Fruit fly (Drosophila melanogaster) whole organism, pupa: Measurements from ENCODE around the gene CG13312.

Experiments used
- CG10348 ChIP-seq: fragments of 200-800 bp; sonication (Bioruptor generic); IDR thresholded peaks from 2 replicates; pipeline ENCODE4 v1.3.6; 2022; ENCODE audit warnings: missing biosample characterization, missing genetic modification characterization
- CG12605 ChIP-seq: fragments of 200-800 bp; sonication (Bioruptor generic); IDR thresholded peaks from 2 replicates; pipeline ENCODE4 v1.3.6; 2022; ENCODE audit warnings: missing biosample characterization, missing genetic modification characterization
- CG13204 ChIP-seq: fragments of 200-800 bp; sonication (Bioruptor generic); optimal IDR thresholded peaks from 2 replicates; lab custom pipeline; 2018; ENCODE audit warnings: missing biosample characterization, mild to moderate bottlenecking, missing genetic modification characterization, moderate library complexity
- CG14655 ChIP-seq: fragments of 200-800 bp; sonication (Bioruptor generic); optimal IDR thresholded peaks from 3 replicates; lab custom pipeline; 2017; ENCODE audit warnings: mild to moderate bottlenecking, missing biosample characterization, missing genetic modification reagents, missing genetic modification characterization
- CG15710 ChIP-seq: fragments of 200-800 bp; sonication (Bioruptor generic); optimal IDR thresholded peaks from 2 replicates; lab custom pipeline; 2018; ENCODE audit warnings: missing biosample characterization, mild to moderate bottlenecking, missing genetic modification characterization, moderate library complexity
- CG17806 ChIP-seq: fragments of 200-800 bp; sonication (Bioruptor generic); optimal IDR thresholded peaks from 2 replicates; lab custom pipeline; 2018; ENCODE audit warnings: missing biosample characterization, mild to moderate bottlenecking, missing genetic modification characterization, moderate library complexity
- CG32121 ChIP-seq: fragments of 200-800 bp; sonication (Bioruptor generic); IDR thresholded peaks from 2 replicates; pipeline ENCODE4 v1.3.6; 2022; ENCODE audit warnings: missing biosample characterization, missing genetic modification characterization
- CG34367 ChIP-seq: fragments of 200-800 bp; sonication (Bioruptor generic); optimal IDR thresholded peaks from 2 replicates; lab custom pipeline; 2018; ENCODE audit warnings: missing biosample characterization, mild to moderate bottlenecking, missing genetic modification characterization
- CG4496 ChIP-seq: fragments of 200-800 bp; sonication (Bioruptor generic); IDR thresholded peaks from 3 replicates; pipeline ENCODE4 v1.3.6; 2022; ENCODE audit warnings: missing biosample characterization, missing genetic modification characterization
- CG8159 ChIP-seq: fragments of 200-800 bp; sonication (Bioruptor generic); optimal IDR thresholded peaks from 3 replicates; lab custom pipeline; 2018; ENCODE audit warnings: missing biosample characterization, mild to moderate bottlenecking, missing genetic modification characterization, moderate library complexity
- CG8301 ChIP-seq: fragments of 200-800 bp; sonication (Bioruptor generic); optimal IDR thresholded peaks from 2 replicates; lab custom pipeline; 2018; ENCODE audit warnings: missing biosample characterization, mild to moderate bottlenecking, missing genetic modification characterization
- CG9948 ChIP-seq: fragments of 200-800 bp; sonication (Bioruptor generic); optimal IDR thresholded peaks from 2 replicates; lab custom pipeline; 2018; ENCODE audit warnings: missing biosample characterization, mild to moderate bottlenecking, missing genetic modification characterization, moderate library complexity
- D1 ChIP-seq: fragments of 200-800 bp; sonication (Bioruptor generic); optimal IDR thresholded peaks from 2 replicates; lab custom pipeline; 2018; ENCODE audit warnings: missing biosample characterization, mild to moderate bottlenecking, missing genetic modification characterization, moderate library complexity
- EcR ChIP-seq: fragments of 200-800 bp; sonication (Bioruptor generic); optimal IDR thresholded peaks from 3 replicates; lab custom pipeline; 2019; ENCODE audit warnings: missing biosample characterization, missing genetic modification characterization, mild to moderate bottlenecking, moderate library complexity, missing genetic modification reagents
- Ets98B ChIP-seq: fragments of 200-800 bp; sonication (Bioruptor generic); IDR thresholded peaks from 2 replicates; pipeline ENCODE4 v1.3.6; 2022; ENCODE audit warnings: missing biosample characterization, missing genetic modification characterization
- Pif1A ChIP-seq: fragments of 200-800 bp; sonication (Bioruptor generic); optimal IDR thresholded peaks from 3 replicates; lab custom pipeline; 2016; ENCODE audit warnings: missing biosample characterization, missing genetic modification characterization
- Pif1B ChIP-seq: fragments of 200-800 bp; sonication (Bioruptor generic); optimal IDR thresholded peaks from 3 replicates; lab custom pipeline; 2016; ENCODE audit warnings: missing biosample characterization, missing genetic modification characterization
- Snoo ChIP-seq: fragments of 200-800 bp; sonication (Bioruptor generic); optimal IDR thresholded peaks from 3 replicates; lab custom pipeline; 2017; ENCODE audit warnings: missing biosample characterization, mild to moderate bottlenecking, missing genetic modification characterization, inconsistent platforms
- fd96Ca ChIP-seq: fragments of 200-800 bp; sonication (Bioruptor generic); IDR thresholded peaks from 3 replicates; pipeline ENCODE4 v1.3.6; 2022; ENCODE audit warnings: missing biosample characterization, missing genetic modification characterization
- gl ChIP-seq: fragments of 200-800 bp; sonication (Bioruptor generic); optimal IDR thresholded peaks from 2 replicates; lab custom pipeline; 2018; ENCODE audit warnings: missing biosample characterization, mild to moderate bottlenecking, missing genetic modification characterization
- rn ChIP-seq: fragments of 200-800 bp; sonication (Bioruptor generic); IDR thresholded peaks from 2 replicates; pipeline ENCODE4 v1.3.6; 2022; ENCODE audit warnings: missing biosample characterization, missing genetic modification characterization

CG13312 gene

DNA sequence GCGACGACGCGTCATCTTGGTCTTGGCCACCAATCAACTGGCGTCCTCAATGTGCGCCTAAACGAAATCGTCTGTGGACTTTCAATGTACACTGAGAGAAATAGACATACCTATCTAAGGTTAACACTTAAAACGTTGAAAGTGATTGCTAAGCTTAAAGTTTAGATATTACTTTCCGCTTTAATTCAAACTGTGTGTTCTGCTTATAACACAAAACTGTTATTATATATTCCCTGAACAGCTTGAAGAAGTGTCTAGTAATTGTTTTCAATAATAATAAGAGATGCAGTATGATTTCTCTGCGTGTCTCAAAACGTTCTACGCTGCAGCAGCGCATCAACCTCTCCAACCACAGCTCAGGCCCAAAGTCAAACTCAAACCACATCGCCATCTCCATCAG is 25.0 kb downstream of the CG13312 start:
- TF ChIP-seq CG32121 (GFP tag; lab: Robert Waterston, UW) (0 out of 2 replicates have a peak, but pooled peaks have one; percentile 20), D1 (no peak), CG8159 (tag; lab: Kevin White, UChicago) (no peak), Snoo (tag; lab: Kevin White, UChicago) (no peak), rn (GFP tag; lab: Robert Waterston, UW) (peak; percentile 41; the same call in 1 of the 2 replicates), CG13204 (GFP tag; lab: Kevin White, UChicago) (no peak), Pif1A (peak; percentile 56), CG8301 (tag; lab: Kevin White, UChicago) (peak; percentile 84), CG14655 (GFP tag; lab: Kevin White, UChicago) (peak; percentile 73), CG34367 (no peak), Pif1B (peak; percentile 14), CG17806 (tag; lab: Kevin White, UChicago) (peak; percentile 30), CG9948 (tag; lab: Kevin White, UChicago) (no peak), CG12605 (no peak), fd96Ca (GFP tag; lab: Robert Waterston, UW) (no peak), CG4496 (GFP tag; lab: Robert Waterston, UW) (peak; percentile 56; the same call in 2 of the 3 replicates), CG15710 (tag; lab: Kevin White, UChicago) (no peak), Ets98B (GFP tag; lab: Robert Waterston, UW) (peak; percentile 38; the same call in 1 of the 2 replicates), gl (no peak), CG10348 (no peak), EcR (GFP tag; lab: Kevin White, UChicago) (no peak)

DNA sequence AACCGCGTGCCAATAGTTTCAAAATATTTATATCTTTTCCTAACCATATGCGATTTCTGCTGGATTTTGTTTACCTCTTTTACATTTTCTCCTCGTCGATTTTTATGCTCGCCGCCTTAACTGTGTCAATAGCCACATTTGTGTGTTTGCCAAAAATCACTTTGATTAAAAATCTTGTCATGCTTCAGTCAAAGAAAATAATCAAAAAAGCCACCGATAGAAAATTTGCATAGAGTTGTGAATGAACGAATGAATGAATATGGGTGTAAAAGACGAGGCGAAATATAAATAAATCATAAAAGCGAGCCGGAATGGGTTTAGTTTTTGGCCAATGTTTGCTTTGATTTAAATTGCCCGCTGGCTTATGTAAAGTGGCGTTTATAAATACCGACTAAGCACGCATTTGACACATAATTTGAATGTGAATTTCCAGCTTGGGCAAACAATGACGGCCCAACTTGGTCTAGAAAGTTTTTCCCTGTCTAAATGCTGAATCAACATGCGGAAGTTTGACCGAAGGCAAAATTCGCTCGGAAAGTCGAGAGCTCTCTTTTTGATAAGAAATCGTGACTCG is 26.2 kb downstream of the CG13312 start:
- TF ChIP-seq EcR (GFP tag; lab: Kevin White, UChicago): no peak
- TF ChIP-seq CG13204 (GFP tag; lab: Kevin White, UChicago): no peak
- no peak for TF ChIP-seq CG17806 (tag; lab: Kevin White, UChicago)
- TF ChIP-seq fd96Ca (GFP tag; lab: Robert Waterston, UW): no peak
- no peak for TF ChIP-seq CG15710 (tag; lab: Kevin White, UChicago)
- TF ChIP-seq CG12605: no peak
- no peak for TF ChIP-seq CG4496 (GFP tag; lab: Robert Waterston, UW)
- no peak for TF ChIP-seq CG9948 (tag; lab: Kevin White, UChicago)
- no peak for TF ChIP-seq CG10348
- TF ChIP-seq CG34367: no peak
- no peak for TF ChIP-seq Pif1A
- TF ChIP-seq D1: no peak
- no peak for TF ChIP-seq Pif1B
- TF ChIP-seq CG8301 (tag; lab: Kevin White, UChicago): no peak
- no peak for TF ChIP-seq rn (GFP tag; lab: Robert Waterston, UW)
- no peak for TF ChIP-seq CG32121 (GFP tag; lab: Robert Waterston, UW)
- TF ChIP-seq CG8159 (tag; lab: Kevin White, UChicago): no peak

DNA sequence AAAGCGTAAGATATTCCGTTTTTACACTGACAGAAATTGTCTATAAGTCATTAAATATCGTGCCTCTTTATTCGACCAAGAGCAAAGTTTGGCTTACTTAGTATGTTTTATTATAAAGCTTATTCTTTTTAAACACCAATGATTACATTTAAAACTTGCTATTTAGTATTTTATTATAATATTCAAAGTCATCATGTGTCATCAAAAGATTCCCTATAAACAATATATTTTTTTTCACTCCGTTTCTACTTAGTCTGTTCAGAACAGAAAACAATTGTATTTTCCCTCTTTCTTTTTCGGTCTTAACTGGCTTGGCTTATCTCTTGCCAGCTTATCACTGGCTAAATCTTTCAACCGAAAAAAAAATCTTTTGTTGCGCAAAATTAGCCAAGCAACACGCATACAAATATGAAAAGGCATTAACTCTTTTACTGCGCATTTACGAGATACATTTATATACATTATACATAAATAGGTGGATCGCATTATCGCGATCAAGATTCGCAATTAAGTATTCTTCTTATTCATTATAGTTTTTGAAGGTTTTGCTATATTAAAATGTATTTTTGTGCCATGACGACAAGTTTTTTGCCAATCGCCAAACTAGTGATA is 29.6 kb downstream of the CG13312 start:
- TF ChIP-seq gl (no peak), CG8159 (tag; lab: Kevin White, UChicago) (no peak), Snoo (tag; lab: Kevin White, UChicago) (no peak), CG32121 (GFP tag; lab: Robert Waterston, UW) (no peak), CG34367 (no peak), CG10348 (no peak), rn (GFP tag; lab: Robert Waterston, UW) (no peak), CG15710 (tag; lab: Kevin White, UChicago) (no peak), CG12605 (no peak), Pif1A (no peak), CG4496 (GFP tag; lab: Robert Waterston, UW) (no peak)
- TF ChIP-seq, all 21 proteins: peak for 0

DNA sequence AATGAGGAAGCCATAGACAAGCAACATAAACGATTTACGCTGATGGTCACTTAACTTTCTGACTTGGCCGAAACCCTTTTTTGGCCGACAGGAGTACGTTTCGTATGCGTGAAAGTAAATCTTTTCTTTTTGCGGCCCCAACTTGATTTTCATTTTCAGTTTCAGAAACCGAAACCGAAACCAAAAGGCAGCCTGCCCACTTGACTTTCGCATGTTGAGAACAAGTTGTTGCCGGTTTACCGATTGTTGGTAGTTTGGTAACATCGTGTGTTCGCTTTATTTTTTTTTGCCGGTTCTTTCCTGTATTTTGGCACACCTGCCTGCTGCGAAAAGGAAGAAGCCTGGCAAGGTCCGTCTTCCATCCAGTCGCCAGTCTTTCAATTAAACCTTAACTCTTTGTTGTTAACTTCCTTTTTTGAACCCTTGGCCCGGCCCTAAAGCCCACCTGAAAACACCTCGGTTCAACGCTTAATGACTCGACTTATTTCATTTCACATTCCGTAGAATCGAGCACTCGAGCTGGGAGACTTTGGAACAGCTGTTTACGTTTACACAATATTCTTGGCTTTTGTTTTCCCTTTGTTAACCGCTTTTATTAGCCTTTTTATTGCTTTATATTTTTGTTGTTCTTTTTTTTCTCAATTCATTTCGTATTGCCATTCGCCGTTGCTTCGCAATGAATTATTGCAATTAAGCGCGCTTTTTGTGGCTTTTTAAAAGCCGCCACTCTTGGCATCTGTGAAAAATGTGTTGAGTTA is 31.9 kb downstream of the CG13312 start:
- TF ChIP-seq EcR (GFP tag; lab: Kevin White, UChicago): peak; percentile 58
- TF ChIP-seq gl: peak; percentile 58
- no peak for TF ChIP-seq CG4496 (GFP tag; lab: Robert Waterston, UW)
- TF ChIP-seq Pif1A: peak; percentile 0
- no peak for TF ChIP-seq Snoo (tag; lab: Kevin White, UChicago)
- TF ChIP-seq CG8159 (tag; lab: Kevin White, UChicago): peak; percentile 37
- no peak for TF ChIP-seq rn (GFP tag; lab: Robert Waterston, UW)
- peak; percentile 11 for TF ChIP-seq CG34367
- peak; percentile 53 for TF ChIP-seq CG13204 (GFP tag; lab: Kevin White, UChicago)
- TF ChIP-seq CG14655 (GFP tag; lab: Kevin White, UChicago): no peak
- no peak for TF ChIP-seq CG9948 (tag; lab: Kevin White, UChicago)
- no peak for TF ChIP-seq CG8301 (tag; lab: Kevin White, UChicago)
- no peak for TF ChIP-seq CG17806 (tag; lab: Kevin White, UChicago)
- TF ChIP-seq CG15710 (tag; lab: Kevin White, UChicago): peak; percentile 25
- TF ChIP-seq Ets98B (GFP tag; lab: Robert Waterston, UW): no peak
- no peak for TF ChIP-seq CG12605
- no peak for TF ChIP-seq fd96Ca (GFP tag; lab: Robert Waterston, UW)
- no peak for TF ChIP-seq CG10348
- TF ChIP-seq D1: no peak
- TF ChIP-seq CG32121 (GFP tag; lab: Robert Waterston, UW): no peak
- TF ChIP-seq Pif1B: no peak

DNA sequence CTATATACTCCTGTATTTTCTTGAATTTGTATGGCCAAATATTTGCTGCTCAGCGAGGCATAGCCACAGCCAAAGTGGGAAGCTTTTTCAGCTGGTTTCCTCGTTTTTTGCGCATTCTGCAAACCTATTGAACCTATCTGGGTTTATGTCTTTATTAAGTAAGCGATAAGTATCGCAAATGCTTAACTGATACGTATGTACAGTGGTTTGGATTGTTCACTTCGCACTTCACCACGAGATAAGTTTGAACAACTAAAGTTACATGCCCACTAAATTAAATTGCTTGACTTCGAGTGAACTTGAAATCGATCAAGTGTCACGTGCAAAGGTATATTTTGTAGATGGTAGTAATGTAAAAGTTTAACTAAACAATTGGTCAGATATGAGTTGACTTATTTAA is 33.3 kb downstream of the CG13312 start:
- no peak for TF ChIP-seq EcR (GFP tag; lab: Kevin White, UChicago)
- no peak for TF ChIP-seq CG32121 (GFP tag; lab: Robert Waterston, UW)
- no peak for TF ChIP-seq CG8301 (tag; lab: Kevin White, UChicago)
- no peak for TF ChIP-seq Pif1A
- TF ChIP-seq fd96Ca (GFP tag; lab: Robert Waterston, UW): no peak
- TF ChIP-seq CG4496 (GFP tag; lab: Robert Waterston, UW): no peak
